Worm (Caenorhabditis elegans) whole organism, early embryonic: Measurements from ENCODE around the gene cka-1.
"Not testable (repeated sequence)": the region's sequence is repeated elsewhere in the genome, so short reads cannot be mapped to it uniquely, and the experiment has no call there.

Experiments
- B0310.2 ChIP-seq: sonication (generic microtip); optimal IDR thresholded peaks from 2 replicates; lab custom pipeline; 2016; ENCODE audit warnings: mild to moderate bottlenecking, missing genetic modification characterization, missing compliant biosample characterization
- F13C5.2 ChIP-seq: sonication (generic microtip); optimal IDR thresholded peaks from 2 replicates; lab custom pipeline; 2017; ENCODE audit warnings: mild to moderate bottlenecking, missing genetic modification characterization, inconsistent platforms, missing compliant biosample characterization
- aly-1 ChIP-seq: sonication (generic microtip); optimal IDR thresholded peaks from 2 replicates; lab custom pipeline; 2016; ENCODE audit warnings: missing genetic modification characterization, missing compliant biosample characterization
- ama-1 ChIP-seq: fragments of 150-350 bp; optimal IDR thresholded peaks from 2 replicates; lab custom pipeline; 2014
- ceh-13 ChIP-seq: fragments of 200-800 bp; sonication (Bioruptor generic); optimal IDR thresholded peaks from 2 replicates; lab custom pipeline; 2018; ENCODE audit warnings: mild to moderate bottlenecking, missing genetic modification characterization, missing compliant biosample characterization
- ceh-36 ChIP-seq: sonication (generic microtip); optimal IDR thresholded peaks from 2 replicates; lab custom pipeline; 2016; ENCODE audit warnings: missing genetic modification characterization, inconsistent platforms, missing compliant biosample characterization
- ets-7 ChIP-seq: sonication (generic microtip); optimal IDR thresholded peaks from 2 replicates; lab custom pipeline; 2016; ENCODE audit warnings: missing genotype, missing genetic modification characterization, missing compliant biosample characterization
- flt-1 ChIP-seq: fragments of 200-800 bp; sonication (Bioruptor generic); IDR thresholded peaks from 2 replicates; pipeline ENCODE4 v1.3.6; 2022; ENCODE audit warnings: missing genetic modification characterization, missing compliant biosample characterization
- hmbx-1 ChIP-seq: sonication (generic microtip); optimal IDR thresholded peaks from 2 replicates; lab custom pipeline; 2016; ENCODE audit warnings: mild to moderate bottlenecking, missing genetic modification characterization, missing compliant biosample characterization
- hmg-4 ChIP-seq: fragments of 200-800 bp; sonication (Bioruptor generic); optimal IDR thresholded peaks from 2 replicates; lab custom pipeline; 2018; ENCODE audit warnings: mild to moderate bottlenecking, missing genetic modification characterization, missing compliant biosample characterization
- hnd-1 ChIP-seq: sonication (generic microtip); optimal IDR thresholded peaks from 2 replicates; lab custom pipeline; 2016; ENCODE audit warnings: missing genetic modification characterization, missing compliant biosample characterization
- pes-1 ChIP-seq: fragments of 200-800 bp; sonication (Bioruptor generic); IDR thresholded peaks from 2 replicates; pipeline ENCODE4 v1.3.6; 2022; ENCODE audit warnings: missing genetic modification reagents, missing genetic modification characterization, missing compliant biosample characterization
- scrt-1 ChIP-seq: fragments of 200-800 bp; sonication (Bioruptor generic); IDR thresholded peaks from 2 replicates; pipeline ENCODE4 v1.3.6; 2022; ENCODE audit warnings: missing genetic modification characterization, missing compliant biosample characterization
- sea-1 ChIP-seq: fragments of 200-800 bp; sonication (Bioruptor generic); conservative IDR thresholded peaks from 2 replicates; pipeline ENCODE4 v1.3.6; 2022; ENCODE audit warnings: missing genetic modification characterization, missing compliant biosample characterization
- tbx-11 ChIP-seq: fragments of 200-800 bp; sonication (Bioruptor generic); IDR thresholded peaks from 2 replicates; pipeline ENCODE4 v1.3.6; 2022; ENCODE audit warnings: missing genetic modification characterization, missing compliant biosample characterization
- tbx-37 ChIP-seq: fragments of 200-800 bp; sonication (Bioruptor generic); conservative IDR thresholded peaks from 2 replicates; pipeline ENCODE4 v1.3.6; 2022; ENCODE audit warnings: missing genetic modification reagents, missing genetic modification characterization, missing compliant biosample characterization
- tra-4 ChIP-seq: sonication (generic microtip); optimal IDR thresholded peaks from 2 replicates; lab custom pipeline; 2017; ENCODE audit warnings: missing genetic modification characterization, missing compliant biosample characterization

The cka-1 gene

ce11 chrIV:9755713-9756112 lies 18.3 kb upstream of the cka-1 start:
- no peak for TF ChIP-seq hmbx-1 (tag; lab: Kevin White, UChicago)

ce11 chrIV:9748342-9748741 lies 10.9 kb upstream of the cka-1 start, which contains the start of gene C28D4.8:
Gene C28D4.8, minus strand, starts transcription at chrIV:9748442.
- TF ChIP-seq hnd-1 (no peak), ceh-36 (tag; lab: Kevin White, UChicago) (no peak), hmg-4 (GFP tag; lab: Kevin White, UChicago) (no peak), tbx-11 (GFP tag; lab: Robert Waterston, UW) (no peak), sea-1 (GFP tag; lab: Robert Waterston, UW) (no peak), flt-1 (GFP tag; lab: Robert Waterston, UW) (no peak), B0310.2 (no peak), F13C5.2 (tag; lab: Kevin White, UChicago) (no peak), aly-1 (tag; lab: Kevin White, UChicago) (no peak), hmbx-1 (tag; lab: Kevin White, UChicago) (no peak)

- TF ChIP-seq tra-4 (tag; lab: Kevin White, UChicago) (no peak), ceh-36 (tag; lab: Kevin White, UChicago) (no peak), hmbx-1 (tag; lab: Kevin White, UChicago) (no peak), flt-1 (GFP tag; lab: Robert Waterston, UW) (no peak), hnd-1 (no peak), F13C5.2 (tag; lab: Kevin White, UChicago) (no peak), ets-7 (no peak), scrt-1 (GFP tag; lab: Robert Waterston, UW) (no peak), pes-1 (GFP tag; lab: Robert Waterston, UW) (no peak), aly-1 (tag; lab: Kevin White, UChicago) (no peak), hmg-4 (GFP tag; lab: Kevin White, UChicago) (no peak), ceh-13 (no peak), sea-1 (GFP tag; lab: Robert Waterston, UW) (no peak), tbx-37 (GFP tag; lab: Robert Waterston, UW) (no peak), B0310.2 (no peak), ama-1 (lab: Kevin White, UChicago) (no peak), tbx-11 (GFP tag; lab: Robert Waterston, UW) (no peak)
Observed at ce11 chrIV:9746762-9747161, 9.3 kb upstream of the cka-1 start, which contains the start of gene C28D4.5. Gene C28D4.5, minus strand, starts transcription at chrIV:9746862.

ce11 chrIV:9744905-9745304 lies 7.5 kb upstream of the cka-1 start, which contains the start of gene C28D4.4:
Gene C28D4.4, minus strand, starts transcription at chrIV:9745005.
- TF ChIP-seq ceh-13 (no peak), hmg-4 (GFP tag; lab: Kevin White, UChicago) (no peak), ets-7 (no peak), B0310.2 (no peak), sea-1 (GFP tag; lab: Robert Waterston, UW) (no peak), tbx-37 (GFP tag; lab: Robert Waterston, UW) (no peak), aly-1 (tag; lab: Kevin White, UChicago) (no peak), hnd-1 (no peak), hmbx-1 (tag; lab: Kevin White, UChicago) (no peak)

ce11 chrIV:9742883-9743282 lies 5.5 kb upstream of the cka-1 start, which contains the start of gene C28D4.7:
Gene C28D4.7, minus strand, starts transcription at chrIV:9743147.
- TF ChIP-seq flt-1 (GFP tag; lab: Robert Waterston, UW) (no peak), pes-1 (GFP tag; lab: Robert Waterston, UW) (no peak), tbx-11 (GFP tag; lab: Robert Waterston, UW) (no peak), aly-1 (tag; lab: Kevin White, UChicago) (no peak), tbx-37 (GFP tag; lab: Robert Waterston, UW) (no peak), F13C5.2 (tag; lab: Kevin White, UChicago) (no peak), ets-7 (no peak), ceh-13 (no peak), scrt-1 (GFP tag; lab: Robert Waterston, UW) (no peak), hmbx-1 (tag; lab: Kevin White, UChicago) (no peak), tra-4 (tag; lab: Kevin White, UChicago) (no peak), B0310.2 (no peak), hnd-1 (no peak), hmg-4 (GFP tag; lab: Kevin White, UChicago) (no peak), ceh-36 (tag; lab: Kevin White, UChicago) (no peak), sea-1 (GFP tag; lab: Robert Waterston, UW) (no peak)

- TF ChIP-seq tbx-11 (GFP tag; lab: Robert Waterston, UW); pes-1 (GFP tag; lab: Robert Waterston, UW); aly-1 (tag; lab: Kevin White, UChicago): not testable (repeated sequence)
Observed at ce11 chrIV:9740851-9741549, 3.6 kb upstream of the cka-1 start, which contains the start of gene gln-6. Gene gln-6, minus strand, starts transcription at chrIV:9740901.

ce11 chrIV:9739001-9739400 lies 1.6 kb upstream of the cka-1 start:
- TF ChIP-seq tbx-37 (GFP tag; lab: Robert Waterston, UW), result no peak
- TF ChIP-seq tra-4 (tag; lab: Kevin White, UChicago), result no peak
- TF ChIP-seq hmbx-1 (tag; lab: Kevin White, UChicago), result no peak
- TF ChIP-seq ceh-13, result no peak
- no peak for TF ChIP-seq ama-1 (lab: Kevin White, UChicago)
- no peak for TF ChIP-seq tbx-11 (GFP tag; lab: Robert Waterston, UW)
- no peak for TF ChIP-seq sea-1 (GFP tag; lab: Robert Waterston, UW)
- no peak for TF ChIP-seq B0310.2
- no peak for TF ChIP-seq hnd-1
- no peak for TF ChIP-seq ceh-36 (tag; lab: Kevin White, UChicago)
- no peak for TF ChIP-seq ets-7
- TF ChIP-seq scrt-1 (GFP tag; lab: Robert Waterston, UW), result no peak
